In the genomic region with DNA sequence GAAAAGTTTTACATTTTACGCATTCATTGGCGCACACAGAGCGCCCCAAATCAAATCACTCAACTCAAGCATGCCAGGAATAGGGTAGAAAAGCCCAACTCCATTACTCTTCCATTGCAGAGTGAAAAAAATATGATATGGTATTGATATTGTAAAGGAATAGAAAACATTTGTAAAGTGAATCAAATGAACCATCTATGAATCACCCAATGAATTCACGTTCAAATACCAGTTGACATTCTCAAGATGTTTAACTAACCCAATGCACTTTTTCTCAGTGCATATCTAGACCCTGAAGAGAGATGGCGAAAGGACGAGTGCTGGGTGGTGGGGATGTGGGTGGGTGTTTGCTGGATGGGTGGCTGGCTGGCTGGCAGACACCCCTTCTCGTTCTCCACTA, we compare ENCODE assay signal across 4 fruit fly cellular contexts.
TF ChIP-seq lines count a peak whose summit lies in the region.

No protein-coding gene starts in this region.

- TF ChIP-seq CTCF in whole organism, embryonic (GFP tag; optimal IDR thresholded peaks at IDR 0.05; lab: Kevin White, UChicago), result no peak

TF ChIP-seq in whole organism, embryonic, 481 proteins besides CTCF, POLR2A, EP300 and RAD21 (continues in another document):
- TF ChIP-seq ranshi (GFP tag; IDR thresholded peaks at IDR 0.05; lab: Robert Waterston, UW), result peak; percentile 25; the same call in 1 of the 2 replicates
- peak; percentile 53 for TF ChIP-seq Hmr (GFP tag; optimal IDR thresholded peaks at IDR 0.05; lab: Kevin White, UChicago)
- TF ChIP-seq CG11504 (tag; optimal IDR thresholded peaks at IDR 0.05; lab: Kevin White, UChicago), result peak; percentile 53
- TF ChIP-seq Med (GFP tag; lab: Kevin White, UChicago), result peak; percentile 85
- peak; percentile 18 for TF ChIP-seq NfI (GFP tag; optimal IDR thresholded peaks at IDR 0.05; lab: Kevin White, UChicago)
- peak; percentile 1 for TF ChIP-seq Deaf1 (tag; optimal IDR thresholded peaks at IDR 0.05; lab: Kevin White, UChicago)
- peak; percentile 32 for TF ChIP-seq scrt (GFP tag; optimal IDR thresholded peaks at IDR 0.05; lab: Kevin White, UChicago)
- TF ChIP-seq Fer1 (GFP tag; optimal IDR thresholded peaks at IDR 0.05; lab: Kevin White, UChicago), result peak; percentile 69
- TF ChIP-seq ara (GFP tag; IDR thresholded peaks at IDR 0.05; lab: Robert Waterston, UW), result peak; percentile 22; the same call in 1 of the 2 replicates
- no peak for TF ChIP-seq usp (GFP tag; optimal IDR thresholded peaks at IDR 0.05; lab: Kevin White, UChicago)
- peak; percentile 51; the same call in 1 of the 3 replicates for TF ChIP-seq dysf (GFP tag; IDR thresholded peaks at IDR 0.05; lab: Robert Waterston, UW)
- peak; percentile 66 for TF ChIP-seq CG2678 (tag; optimal IDR thresholded peaks at IDR 0.05; lab: Kevin White, UChicago)
- peak; percentile 56; the same call in 1 of the 3 replicates for TF ChIP-seq Dbx (GFP tag; IDR thresholded peaks at IDR 0.05; lab: Robert Waterston, UW)
- no peak for TF ChIP-seq CG6765 (GFP tag; optimal IDR thresholded peaks at IDR 0.05; lab: Kevin White, UChicago)
- peak; percentile 51 for TF ChIP-seq Meics (GFP tag; optimal IDR thresholded peaks at IDR 0.05; lab: Kevin White, UChicago)
- TF ChIP-seq unpg (GFP tag; optimal IDR thresholded peaks at IDR 0.05; lab: Kevin White, UChicago), result peak; percentile 13
- peak; percentile 41 for TF ChIP-seq CG1603 (tag; optimal IDR thresholded peaks at IDR 0.05; lab: Kevin White, UChicago)
- peak; percentile 29 for TF ChIP-seq bcd (GFP tag; optimal IDR thresholded peaks at IDR 0.05; lab: Kevin White, UChicago)
- peak; percentile 45; the same call in 1 of the 3 replicates for TF ChIP-seq tgo (GFP tag; IDR thresholded peaks at IDR 0.05; lab: Robert Waterston, UW)
- TF ChIP-seq Hand (GFP tag; optimal IDR thresholded peaks at IDR 0.05; lab: Kevin White, UChicago), result peak; percentile 43

TF ChIP-seq in whole organism, prepupa, 60 proteins besides CTCF, POLR2A, EP300 and RAD21 (continues in another document):
- TF ChIP-seq CG4318 (GFP tag; optimal IDR thresholded peaks at IDR 0.05; lab: Kevin White, UChicago), result no peak
- TF ChIP-seq acj6 (GFP tag; optimal IDR thresholded peaks at IDR 0.05; lab: Kevin White, UChicago), result peak; percentile 26
- no peak for TF ChIP-seq dac (GFP tag; optimal IDR thresholded peaks at IDR 0.05; lab: Kevin White, UChicago)
- peak; percentile 49; the same call in 2 of the 3 replicates for TF ChIP-seq CG6163 (GFP tag; IDR thresholded peaks at IDR 0.05; lab: Robert Waterston, UW)
- TF ChIP-seq CG34406 (GFP tag; optimal IDR thresholded peaks at IDR 0.05; lab: Kevin White, UChicago), result peak; percentile 0
- peak; percentile 30 for TF ChIP-seq Ets96B (tag; optimal IDR thresholded peaks at IDR 0.05; lab: Kevin White, UChicago)
- no peak for TF ChIP-seq spab (GFP tag; optimal IDR thresholded peaks at IDR 0.05; lab: Kevin White, UChicago)
- TF ChIP-seq CG31627 (GFP tag; optimal IDR thresholded peaks at IDR 0.05; lab: Kevin White, UChicago), result peak; percentile 17
- peak; percentile 69 for TF ChIP-seq Eip78C (GFP tag; lab: Kevin White, UChicago)
- peak; percentile 16 for TF ChIP-seq cyc (GFP tag; optimal IDR thresholded peaks at IDR 0.05; lab: Kevin White, UChicago)
- peak; percentile 8 for TF ChIP-seq CG3919 (GFP tag; optimal IDR thresholded peaks at IDR 0.05; lab: Kevin White, UChicago)
- TF ChIP-seq Hr39 (GFP tag; optimal IDR thresholded peaks at IDR 0.05; lab: Kevin White, UChicago), result peak; percentile 31
- no peak for TF ChIP-seq Hr4 (GFP tag; optimal IDR thresholded peaks at IDR 0.05; lab: Kevin White, UChicago)
- TF ChIP-seq net (GFP tag; optimal IDR thresholded peaks at IDR 0.05; lab: Kevin White, UChicago), result no peak
- TF ChIP-seq CG8119 (GFP tag; IDR thresholded peaks at IDR 0.05; lab: Robert Waterston, UW), result no peak
- peak; percentile 9 for TF ChIP-seq Met (GFP tag; optimal IDR thresholded peaks at IDR 0.05; lab: Kevin White, UChicago)
- TF ChIP-seq CG10669 (GFP tag; optimal IDR thresholded peaks at IDR 0.05; lab: Kevin White, UChicago), result peak; percentile 27
- peak; percentile 4 for TF ChIP-seq CG6792 (GFP tag; optimal IDR thresholded peaks at IDR 0.05; lab: Kevin White, UChicago)
- TF ChIP-seq CG32006 (GFP tag; optimal IDR thresholded peaks at IDR 0.05; lab: Kevin White, UChicago), result peak; percentile 10
- peak; percentile 14 for TF ChIP-seq pdm3 (GFP tag; optimal IDR thresholded peaks at IDR 0.05; lab: Kevin White, UChicago)
- TF ChIP-seq eg (GFP tag; IDR thresholded peaks at IDR 0.05; lab: Robert Waterston, UW), result no peak
- TF ChIP-seq Sox102F (GFP tag; optimal IDR thresholded peaks at IDR 0.05; lab: Kevin White, UChicago), result peak; percentile 22
- TF ChIP-seq Lpt (GFP tag; optimal IDR thresholded peaks at IDR 0.05; lab: Kevin White, UChicago), result no peak

TF ChIP-seq in whole organism, pupa, 21 proteins besides CTCF, POLR2A, EP300 and RAD21:
- no peak for TF ChIP-seq CG32121 (GFP tag; IDR thresholded peaks at IDR 0.05; lab: Robert Waterston, UW)
- TF ChIP-seq CG10348 (GFP tag; IDR thresholded peaks at IDR 0.05; lab: Robert Waterston, UW), result no peak
- TF ChIP-seq CG17806 (tag; optimal IDR thresholded peaks at IDR 0.05; lab: Kevin White, UChicago), result no peak
- peak; percentile 14 for TF ChIP-seq CG14655 (GFP tag; optimal IDR thresholded peaks at IDR 0.05; lab: Kevin White, UChicago)
- TF ChIP-seq CG15710 (tag; optimal IDR thresholded peaks at IDR 0.05; lab: Kevin White, UChicago), result peak; percentile 33
- TF ChIP-seq CG4496 (GFP tag; IDR thresholded peaks at IDR 0.05; lab: Robert Waterston, UW), result no peak
- TF ChIP-seq Pif1B (GFP tag; optimal IDR thresholded peaks at IDR 0.05; lab: Kevin White, UChicago), result no peak
- no peak for TF ChIP-seq gl (tag; optimal IDR thresholded peaks at IDR 0.05; lab: Kevin White, UChicago)
- peak; percentile 5 for TF ChIP-seq CG34367 (tag; optimal IDR thresholded peaks at IDR 0.05; lab: Kevin White, UChicago)
- peak; percentile 41 for TF ChIP-seq CG8159 (tag; optimal IDR thresholded peaks at IDR 0.05; lab: Kevin White, UChicago)
- TF ChIP-seq CG13204 (GFP tag; optimal IDR thresholded peaks at IDR 0.05; lab: Kevin White, UChicago), result no peak
- TF ChIP-seq EcR (GFP tag; optimal IDR thresholded peaks at IDR 0.05; lab: Kevin White, UChicago), result no peak
- no peak for TF ChIP-seq fd96Ca (GFP tag; IDR thresholded peaks at IDR 0.05; lab: Robert Waterston, UW)
- peak; percentile 19 for TF ChIP-seq Pif1A (GFP tag; optimal IDR thresholded peaks at IDR 0.05; lab: Kevin White, UChicago)
- no peak for TF ChIP-seq CG9948 (tag; optimal IDR thresholded peaks at IDR 0.05; lab: Kevin White, UChicago)
- TF ChIP-seq Snoo (tag; optimal IDR thresholded peaks at IDR 0.05; lab: Kevin White, UChicago), result no peak
- TF ChIP-seq rn (GFP tag; IDR thresholded peaks at IDR 0.05; lab: Robert Waterston, UW), result no peak
- no peak for TF ChIP-seq CG8301 (tag; optimal IDR thresholded peaks at IDR 0.05; lab: Kevin White, UChicago)
- no peak for TF ChIP-seq CG12605 (GFP tag; IDR thresholded peaks at IDR 0.05; lab: Robert Waterston, UW)
- no peak for TF ChIP-seq D1 (tag; optimal IDR thresholded peaks at IDR 0.05; lab: Kevin White, UChicago)

TF ChIP-seq in whole organism, wandering third instar larva, 38 proteins besides CTCF, POLR2A, EP300 and RAD21:
- TF ChIP-seq br (GFP tag; optimal IDR thresholded peaks at IDR 0.05; lab: Kevin White, UChicago) (peak; percentile 32), foxo (GFP tag; optimal IDR thresholded peaks at IDR 0.05; lab: Kevin White, UChicago) (peak in 1 of 2 experiments; percentile 40), rgr (GFP tag; optimal IDR thresholded peaks at IDR 0.05; lab: Kevin White, UChicago) (peak; percentile 32), dl (GFP tag; optimal IDR thresholded peaks at IDR 0.05; lab: Kevin White, UChicago; ENCODE audit: insufficient read depth in 1 of 2, partially characterized antibody in 2 of 2) (no peak), fru (GFP tag; optimal IDR thresholded peaks at IDR 0.05; lab: Kevin White, UChicago) (peak; percentile 48), h (GFP tag; optimal IDR thresholded peaks at IDR 0.05; lab: Kevin White, UChicago) (peak; percentile 46), GATAd (GFP tag; optimal IDR thresholded peaks at IDR 0.05; lab: Kevin White, UChicago) (no peak), Sp1 (GFP tag; optimal IDR thresholded peaks at IDR 0.05; lab: Kevin White, UChicago) (peak; percentile 32), ey (GFP tag; optimal IDR thresholded peaks at IDR 0.05; lab: Kevin White, UChicago) (peak; percentile 39), OdsH (GFP tag; optimal IDR thresholded peaks at IDR 0.05; lab: Kevin White, UChicago) (peak; percentile 24), HLH106 (tag; optimal IDR thresholded peaks at IDR 0.05; lab: Kevin White, UChicago) (peak; percentile 49)

Comparison
In these comparisons a context has a peak if more than half of its experiments do, and no peak if none do; other contexts are left out.
1. Of the 7 proteins assayed by ChIP-seq in both whole organism, embryonic and whole organism, prepupa: peak only in whole organism, embryonic: Blimp-1 and Gug; only in whole organism, prepupa: Hr39; in both: Sox102F; in neither: 3.